Fruit fly (Drosophila melanogaster): Measurements from ENCODE around the gene CG32081.
A peak's percentile ranks its signal among the peaks of the same experiment; 100 is the strongest.

Gene CG32081

dm6 chr3L:11070372-11070854, 43.0 kb downstream of the CG32081 start, which contains the start of gene Mocs1 (continued):
- TF ChIP-seq luna (GFP tag; optimal IDR thresholded peaks at IDR 0.05), result no peak
- TF ChIP-seq vnd (GFP tag; IDR thresholded peaks at IDR 0.05; ENCODE audit: partially characterized antibody), result no peak
- no peak for TF ChIP-seq YL-1 (GFP tag; optimal IDR thresholded peaks at IDR 0.05)
- TF ChIP-seq salm (tag; optimal IDR thresholded peaks at IDR 0.05), result no peak
- TF ChIP-seq CG10959 (GFP tag; IDR thresholded peaks at IDR 0.05), result no peak
- no peak for TF ChIP-seq ERR (GFP tag; optimal IDR thresholded peaks at IDR 0.05)
- peak; percentile 53 for TF ChIP-seq CG15514 (GFP tag; optimal IDR thresholded peaks at IDR 0.05)
- peak; percentile 6 for TF ChIP-seq caup (GFP tag; optimal IDR thresholded peaks at IDR 0.05; ENCODE audit: severe bottlenecking)
- peak; percentile 23 for TF ChIP-seq mirr (GFP tag; optimal IDR thresholded peaks at IDR 0.05)
- no peak for TF ChIP-seq exex (tag; optimal IDR thresholded peaks at IDR 0.05)
- TF ChIP-seq gsb (GFP tag; IDR thresholded peaks at IDR 0.05), result no peak
- TF ChIP-seq CG32772 (GFP tag; IDR thresholded peaks at IDR 0.05), result no peak
- TF ChIP-seq CG9437 (GFP tag; optimal IDR thresholded peaks at IDR 0.05), result peak; percentile 1
- TF ChIP-seq Kr (GFP tag; optimal IDR thresholded peaks at IDR 0.05), result no peak
- TF ChIP-seq CG3065 (GFP tag; optimal IDR thresholded peaks at IDR 0.05), result no peak
- no peak for TF ChIP-seq sens-2 (GFP tag; IDR thresholded peaks at IDR 0.05)
- TF ChIP-seq CG10147 (GFP tag; optimal IDR thresholded peaks at IDR 0.05), result no peak
- TF ChIP-seq so (GFP tag; IDR thresholded peaks at IDR 0.05), result no peak
- TF ChIP-seq rib (GFP tag; IDR thresholded peaks at IDR 0.05), result peak; percentile 60; the same call in 1 of the 2 replicates
- peak; percentile 41; the same call in 1 of the 2 replicates for TF ChIP-seq MBD-R2 (GFP tag; IDR thresholded peaks at IDR 0.05)
- TF ChIP-seq CG4282 (GFP tag; optimal IDR thresholded peaks at IDR 0.05), result no peak
- TF ChIP-seq CG4360 (GFP tag; IDR thresholded peaks at IDR 0.05), result no peak
- TF ChIP-seq hbn (GFP tag; IDR thresholded peaks at IDR 0.05; ENCODE audit: partially characterized antibody), result 0 out of 2 replicates have a peak, but pooled peaks have one; percentile 34
- no peak for TF ChIP-seq CG31224 (GFP tag; IDR thresholded peaks at IDR 0.05)
- no peak for TF ChIP-seq tll (GFP tag; optimal IDR thresholded peaks at IDR 0.05)
- no peak for TF ChIP-seq HLH3B (GFP tag; IDR thresholded peaks at IDR 0.05)
- no peak for TF ChIP-seq jing (GFP tag; optimal IDR thresholded peaks at IDR 0.05)
- no peak for TF ChIP-seq CG7271 (tag; optimal IDR thresholded peaks at IDR 0.05)
- TF ChIP-seq tx (GFP tag; optimal IDR thresholded peaks at IDR 0.05), result no peak
- TF ChIP-seq CG32532 (GFP tag; IDR thresholded peaks at IDR 0.05), result peak; percentile 53
- TF ChIP-seq Drgx (GFP tag; IDR thresholded peaks at IDR 0.05), result peak; percentile 53
- no peak for TF ChIP-seq CG3995 (GFP tag; optimal IDR thresholded peaks at IDR 0.05)
- 0 out of 3 replicates have a peak, but pooled peaks have one; percentile 39 for TF ChIP-seq CG6175 (GFP tag; IDR thresholded peaks at IDR 0.05)
- no peak for TF ChIP-seq lmd (GFP tag; IDR thresholded peaks at IDR 0.05)
- TF ChIP-seq CG10431 (GFP tag; optimal IDR thresholded peaks at IDR 0.05), result no peak
- peak; percentile 38 for TF ChIP-seq CG12769 (tag; optimal IDR thresholded peaks at IDR 0.05)
- TF ChIP-seq nau (GFP tag; optimal IDR thresholded peaks at IDR 0.05), result no peak
- no peak for TF ChIP-seq dpn (GFP tag; optimal IDR thresholded peaks at IDR 0.05)
- no peak for TF ChIP-seq CG10979 (tag; optimal IDR thresholded peaks at IDR 0.05)
- no peak for TF ChIP-seq CG2889 (GFP tag; IDR thresholded peaks at IDR 0.05)
- no peak for TF ChIP-seq BtbVII (GFP tag; optimal IDR thresholded peaks at IDR 0.05)
- TF ChIP-seq knrl (GFP tag; IDR thresholded peaks at IDR 0.05; ENCODE audit: partially characterized antibody), result no peak
- no peak for TF ChIP-seq pho (GFP tag; optimal IDR thresholded peaks at IDR 0.05)
- no peak for TF ChIP-seq gcm (GFP tag; optimal IDR thresholded peaks at IDR 0.05)
- peak; percentile 88; the same call in 3 of the 4 replicates for TF ChIP-seq chinmo (GFP tag; IDR thresholded peaks at IDR 0.05; ENCODE audit: partially characterized antibody)
- no peak for TF ChIP-seq HLH4C (GFP tag; IDR thresholded peaks at IDR 0.05; ENCODE audit: partially characterized antibody)
- no peak for TF ChIP-seq CG1647 (GFP tag; optimal IDR thresholded peaks at IDR 0.05)
- TF ChIP-seq zfh1 (GFP tag; IDR thresholded peaks at IDR 0.05), result no peak
- peak; percentile 11; the same call in 1 of the 2 replicates for TF ChIP-seq tna (GFP tag; IDR thresholded peaks at IDR 0.05; ENCODE audit: partially characterized antibody)
- TF ChIP-seq CG4424 (GFP tag; optimal IDR thresholded peaks at IDR 0.05), result no peak

Data from whole organism, embryonic.